Fruit fly (Drosophila melanogaster) whole organism, embryonic: ENCODE measurements around the gene CG6839.

Experiments used
- CG10654 ChIP-seq: fragments of 200-800 bp; sonication (Bioruptor generic); optimal IDR thresholded peaks from 2 replicates; lab custom pipeline; 2016; ENCODE audit warnings: missing biosample characterization, missing genetic modification characterization
- CG12391 ChIP-seq: fragments of 200-800 bp; sonication (Bioruptor generic); optimal IDR thresholded peaks from 3 replicates; lab custom pipeline; 2018; ENCODE audit warnings: missing biosample characterization, mild to moderate bottlenecking, missing genetic modification characterization, moderate library complexity
- CG12659 ChIP-seq: fragments of 200-800 bp; sonication (Bioruptor generic); optimal IDR thresholded peaks from 3 replicates; lab custom pipeline; 2017; ENCODE audit warnings: mild to moderate bottlenecking, missing biosample characterization, missing genetic modification reagents, missing genetic modification characterization
- CG12744 ChIP-seq: fragments of 200-800 bp; sonication (Bioruptor generic); optimal IDR thresholded peaks from 2 replicates; lab custom pipeline; 2016; ENCODE audit warnings: missing biosample characterization, missing genetic modification characterization
- CG13775 ChIP-seq: fragments of 200-800 bp; sonication (Bioruptor generic); optimal IDR thresholded peaks from 3 replicates; lab custom pipeline; 2017; ENCODE audit warnings: missing biosample characterization, mild to moderate bottlenecking, missing genetic modification characterization
- CG15601 ChIP-seq: fragments of 200-800 bp; sonication (Bioruptor generic); optimal IDR thresholded peaks from 3 replicates; lab custom pipeline; 2019; ENCODE audit warnings: missing biosample characterization, mild to moderate bottlenecking, missing genetic modification characterization, moderate library complexity
- CG15696 ChIP-seq: fragments of 200-800 bp; sonication (Bioruptor generic); optimal IDR thresholded peaks from 2 replicates; lab custom pipeline; 2019; ENCODE audit warnings: missing biosample characterization, mild to moderate bottlenecking, missing genetic modification characterization, moderate library complexity
- CG17829 ChIP-seq: fragments of 200-800 bp; optimal IDR thresholded peaks from 2 replicates; lab custom pipeline; 2019; ENCODE audit warnings: missing biosample characterization, mild to moderate bottlenecking, missing genetic modification characterization, moderate library complexity
- CG18476 ChIP-seq: fragments of 200-800 bp; sonication (Bioruptor generic); optimal IDR thresholded peaks from 2 replicates; lab custom pipeline; 2016; ENCODE audit warnings: missing biosample characterization, mild to moderate bottlenecking, missing genetic modification characterization
- CG2116 ChIP-seq: fragments of 200-800 bp; sonication (Bioruptor generic); optimal IDR thresholded peaks from 3 replicates; lab custom pipeline; 2018; ENCODE audit warnings: missing biosample characterization, mild to moderate bottlenecking, missing genetic modification characterization
- CG2712 ChIP-seq: fragments of 200-800 bp; optimal IDR thresholded peaks from 3 replicates; lab custom pipeline; 2019; ENCODE audit warnings: missing biosample characterization, mild to moderate bottlenecking, missing genetic modification characterization, moderate library complexity
- CG3847 ChIP-seq: fragments of 200-800 bp; sonication (Bioruptor generic); IDR thresholded peaks from 2 replicates; pipeline ENCODE4 v1.3.6; 2022; ENCODE audit warnings: missing biosample characterization, missing genetic modification characterization
- CG4404 ChIP-seq: fragments of 200-800 bp; sonication (Bioruptor generic); IDR thresholded peaks from 2 replicates; pipeline ENCODE4 v1.3.6; 2022; ENCODE audit warnings: missing biosample characterization, missing genetic modification characterization
- CG4617 ChIP-seq: fragments of 200-800 bp; sonication (Bioruptor generic); optimal IDR thresholded peaks from 3 replicates; lab custom pipeline; 2016; ENCODE audit warnings: missing biosample characterization, missing genetic modification characterization, borderline replicate concordance
- CG6689 ChIP-seq: fragments of 200-800 bp; sonication (Bioruptor generic); IDR thresholded peaks from 2 replicates; pipeline ENCODE4 v1.3.6; 2022; ENCODE audit warnings: missing biosample characterization, missing genetic modification characterization
- CG9727 ChIP-seq: fragments of 200-800 bp; sonication (Bioruptor generic); optimal IDR thresholded peaks from 3 replicates; lab custom pipeline; 2017; ENCODE audit warnings: missing biosample characterization, mild to moderate bottlenecking, missing genetic modification characterization
- Dll ChIP-seq: fragments of 200-800 bp; sonication (Bioruptor generic); IDR thresholded peaks from 4 replicates; pipeline ENCODE4 v1.3.6; 2022; ENCODE audit warnings: missing biosample characterization, missing genetic modification characterization; ENCODE audit not compliant: partially characterized antibody
- E2f2 ChIP-seq: fragments of 200-800 bp; sonication (Bioruptor generic); IDR thresholded peaks from 2 replicates; pipeline ENCODE4 v1.3.6; 2022; ENCODE audit warnings: missing biosample characterization, missing genetic modification characterization
- Elba2 ChIP-seq: fragments of 200-800 bp; sonication (Bioruptor generic); optimal IDR thresholded peaks from 3 replicates; lab custom pipeline; 2016; ENCODE audit warnings: missing biosample characterization, missing genetic modification characterization
- Fer1 ChIP-seq: fragments of 200-800 bp; sonication (Bioruptor generic); optimal IDR thresholded peaks from 2 replicates; lab custom pipeline; 2017; ENCODE audit warnings: missing biosample characterization, mild to moderate bottlenecking, missing genetic modification characterization
- Hr3 ChIP-seq: fragments of 200-800 bp; sonication (Bioruptor generic); optimal IDR thresholded peaks from 3 replicates; lab custom pipeline; 2016; ENCODE audit warnings: missing biosample characterization, missing genetic modification characterization
- Hr78 ChIP-seq, 2 experiments: fragments of 200-800 bp in 1 of 2; fragments of >200 bp in 1 of 2; sonication (Bioruptor generic) in 1 of 2; optimal IDR thresholded peaks; 2 replicates each; lab custom pipeline; 2017 to 2019; ENCODE audit warnings: missing biosample characterization in 2 of 2, missing genetic modification characterization in 2 of 2, mild to moderate bottlenecking in 1 of 2, moderate library complexity in 1 of 2
- MBD-R2 ChIP-seq: fragments of 200-800 bp; sonication (Bioruptor generic); IDR thresholded peaks from 2 replicates; pipeline ENCODE4 v1.3.6; 2022; ENCODE audit warnings: missing biosample characterization, missing genetic modification characterization
- NC2α ChIP-seq: fragments of 200-800 bp; sonication (Bioruptor generic); optimal IDR thresholded peaks from 2 replicates; lab custom pipeline; 2016; ENCODE audit warnings: missing biosample characterization, missing genetic modification characterization
- Ptx1 ChIP-seq: fragments of 200-800 bp; sonication (Bioruptor generic); IDR thresholded peaks from 2 replicates; pipeline ENCODE4 v1.3.6; 2022; ENCODE audit warnings: missing biosample characterization, missing genetic modification characterization
- Rfx ChIP-seq: fragments of 200-800 bp; sonication (Bioruptor generic); IDR thresholded peaks from 2 replicates; pipeline ENCODE4 v1.3.6; 2022; ENCODE audit warnings: missing biosample characterization, missing genetic modification characterization
- Scr ChIP-seq: fragments of 200-800 bp; sonication (Bioruptor generic); IDR thresholded peaks from 2 replicates; pipeline ENCODE4 v1.3.6; 2022; ENCODE audit warnings: missing biosample characterization, missing genetic modification characterization; ENCODE audit not compliant: partially characterized antibody
- Six4 ChIP-seq: fragments of 200-800 bp; sonication (Bioruptor generic); optimal IDR thresholded peaks from 2 replicates; lab custom pipeline; 2016; ENCODE audit warnings: missing biosample characterization, missing genetic modification characterization
- Sry-δ ChIP-seq: fragments of 200-800 bp; sonication (Bioruptor generic); optimal IDR thresholded peaks from 2 replicates; lab custom pipeline; 2016; ENCODE audit warnings: missing biosample characterization, missing genetic modification characterization
- Xbp1 ChIP-seq: fragments of 200-800 bp; sonication (Bioruptor generic); optimal IDR thresholded peaks from 3 replicates; lab custom pipeline; 2016; ENCODE audit warnings: missing biosample characterization, mild to moderate bottlenecking, missing genetic modification characterization
- Xrp1 ChIP-seq: fragments of 200-800 bp; sonication (Bioruptor generic); IDR thresholded peaks from 2 replicates; pipeline ENCODE4 v1.3.6; 2022; ENCODE audit warnings: missing biosample characterization, missing genetic modification characterization
- YL-1 ChIP-seq: fragments of 200-800 bp; sonication (Bioruptor generic); optimal IDR thresholded peaks from 3 replicates; lab custom pipeline; 2017; ENCODE audit warnings: missing biosample characterization, mild to moderate bottlenecking, missing genetic modification characterization
- amos ChIP-seq: fragments of 200-800 bp; sonication (Bioruptor generic); IDR thresholded peaks from 2 replicates; pipeline ENCODE4 v1.3.6; 2022; ENCODE audit warnings: missing biosample characterization, missing genetic modification characterization; ENCODE audit not compliant: partially characterized antibody
- ap ChIP-seq: fragments of 200-800 bp; sonication (Bioruptor generic); IDR thresholded peaks from 2 replicates; pipeline ENCODE4 v1.3.6; 2022; ENCODE audit warnings: missing biosample characterization, missing genetic modification characterization
- bsh ChIP-seq, 2 experiments: fragments of 200-800 bp; sonication (Bioruptor generic); optimal IDR thresholded peaks; 2 replicates each; lab custom pipeline; 2017 to 2018; ENCODE audit warnings: mild to moderate bottlenecking in 2 of 2, missing biosample characterization in 2 of 2, missing genetic modification characterization in 2 of 2, moderate library complexity in 1 of 2
- ems ChIP-seq: fragments of 200-800 bp; sonication (Bioruptor generic); optimal IDR thresholded peaks from 3 replicates; lab custom pipeline; 2016; ENCODE audit warnings: missing biosample characterization, missing genetic modification characterization
- fd64A ChIP-seq: fragments of 200-800 bp; sonication (Bioruptor generic); optimal IDR thresholded peaks from 3 replicates; lab custom pipeline; 2018; ENCODE audit warnings: missing biosample characterization, mild to moderate bottlenecking, missing genetic modification characterization
- gfzf ChIP-seq: fragments of 200-800 bp; sonication (Bioruptor generic); optimal IDR thresholded peaks from 2 replicates; lab custom pipeline; 2016; ENCODE audit warnings: missing biosample characterization, mild to moderate bottlenecking, missing genetic modification characterization, moderate library complexity
- lilli ChIP-seq: fragments of 200-800 bp; sonication (Bioruptor generic); optimal IDR thresholded peaks from 3 replicates; lab custom pipeline; 2016; ENCODE audit warnings: missing biosample characterization, missing genetic modification characterization
- lola ChIP-seq, 3 experiments: fragments of >200 bp in 2 of 3; fragments of 200-800 bp in 1 of 3; sonication (Bioruptor generic) in 1 of 3; optimal IDR thresholded peaks; 2 replicates each; lab custom pipeline; 2017 to 2019; ENCODE audit warnings: missing biosample characterization in 3 of 3, missing genetic modification characterization in 3 of 3, mild to moderate bottlenecking in 1 of 3, moderate library complexity in 1 of 3
- nau ChIP-seq: fragments of 200-800 bp; sonication (Bioruptor generic); optimal IDR thresholded peaks from 3 replicates; lab custom pipeline; 2017; ENCODE audit warnings: missing biosample characterization, mild to moderate bottlenecking, missing genetic modification characterization, missing genetic modification reagents
- nmo ChIP-seq: fragments of 200-800 bp; sonication (Bioruptor generic); optimal IDR thresholded peaks from 2 replicates; lab custom pipeline; 2018; ENCODE audit warnings: missing biosample characterization, mild to moderate bottlenecking, missing genetic modification characterization, moderate library complexity
- pnt ChIP-seq: fragments of 200-800 bp; sonication (Bioruptor generic); optimal IDR thresholded peaks from 3 replicates; lab custom pipeline; 2016; ENCODE audit warnings: missing biosample characterization, missing genetic modification characterization
- prd ChIP-seq, 3 experiments: fragments of >200 bp in 2 of 3; fragments of 200-800 bp in 1 of 3; sonication (Bioruptor generic) in 1 of 3; optimal IDR thresholded peaks in 2 of 3; IDR thresholded peaks in 1 of 3; 2 replicates in 2 of 3; 3 replicates in 1 of 3; pipeline versions ENCODE4 v1.3.6 to Lab custom; 2017 to 2022; ENCODE audit warnings: missing biosample characterization in 1 of 3, missing genetic modification characterization in 1 of 3
- row ChIP-seq: fragments of 200-800 bp; sonication (Bioruptor generic); IDR thresholded peaks from 3 replicates; pipeline ENCODE4 v1.3.6; 2022; ENCODE audit warnings: missing biosample characterization, missing genetic modification characterization
- seq ChIP-seq: fragments of 200-800 bp; sonication (Bioruptor generic); IDR thresholded peaks from 2 replicates; pipeline ENCODE4 v1.3.6; 2022; ENCODE audit warnings: missing biosample characterization, missing genetic modification characterization
- stwl ChIP-seq: fragments of 200-800 bp; sonication (Bioruptor generic); optimal IDR thresholded peaks from 3 replicates; lab custom pipeline; 2018; ENCODE audit warnings: missing biosample characterization, mild to moderate bottlenecking, missing genetic modification characterization, moderate library complexity
- trem ChIP-seq: fragments of 200-800 bp; optimal IDR thresholded peaks from 3 replicates; lab custom pipeline; 2019; ENCODE audit warnings: missing biosample characterization, mild to moderate bottlenecking, missing genetic modification characterization, moderate library complexity

The CG6839 gene

dm6 chr3L:18872440-18872839 lies 44.9 kb upstream of the CG6839 start, which contains the start of the genes Rad9 and Uggt (continued):
- TF ChIP-seq ap (no peak), nmo (GFP tag; lab: Kevin White, UChicago) (peak; percentile 50), Sry-δ (GFP tag; lab: Kevin White, UChicago) (no peak), MBD-R2 (GFP tag; lab: Robert Waterston, UW) (peak; percentile 61; the same call in 1 of the 2 replicates), Elba2 (GFP tag; lab: Kevin White, UChicago) (no peak), CG2712 (tag; lab: Kevin White, UChicago) (peak; percentile 56), CG17829 (tag; lab: Kevin White, UChicago) (peak; percentile 53), CG10654 (GFP tag; lab: Kevin White, UChicago) (peak; percentile 26), CG2116 (peak; percentile 75), YL-1 (GFP tag; lab: Kevin White, UChicago) (peak; percentile 22), CG18476 (GFP tag; lab: Kevin White, UChicago) (no peak), lilli (GFP tag; lab: Kevin White, UChicago) (peak; percentile 7), CG4617 (GFP tag; lab: Kevin White, UChicago) (peak; percentile 59), prd (optimal IDR thresholded peaks at IDR 0.05; lab: Kevin White, UChicago) (no peak), prd (GFP tag; IDR thresholded peaks at IDR 0.05; lab: Robert Waterston, UW) (0 out of 3 replicates have a peak, but pooled peaks have one; percentile 29), stwl (peak; percentile 96), seq (GFP tag; lab: Robert Waterston, UW) (0 out of 2 replicates have a peak, but pooled peaks have one; percentile 13), ems (no peak), CG15601 (tag; lab: Kevin White, UChicago) (no peak), bsh (GFP tag; optimal IDR thresholded peaks at IDR 0.05; lab: Kevin White, UChicago) (peak in 1 of 2 experiments; percentile 9), Xrp1 (peak; percentile 43; the same call in 1 of the 2 replicates), Hr78 (GFP tag; optimal IDR thresholded peaks at IDR 0.05; lab: Kevin White, UChicago) (no peak), pnt (GFP tag; lab: Kevin White, UChicago) (no peak), CG12391 (tag; lab: Kevin White, UChicago) (peak; percentile 62), Six4 (GFP tag; lab: Kevin White, UChicago) (peak; percentile 32), CG3847 (GFP tag; lab: Robert Waterston, UW) (peak; percentile 45), Fer1 (GFP tag; lab: Kevin White, UChicago) (no peak), Xbp1 (peak; percentile 58), CG6689 (0 out of 2 replicates have a peak, but pooled peaks have one; percentile 15), E2f2 (GFP tag; lab: Robert Waterston, UW) (peak; percentile 75), CG15696 (peak; percentile 39), CG12659 (GFP tag; lab: Kevin White, UChicago) (peak; percentile 53), CG12744 (no peak), Rfx (0 out of 2 replicates have a peak, but pooled peaks have one; percentile 16), nau (GFP tag; lab: Kevin White, UChicago) (no peak), Scr (GFP tag; lab: Robert Waterston, UW) (0 out of 2 replicates have a peak, but pooled peaks have one; percentile 43), gfzf (GFP tag; lab: Kevin White, UChicago) (peak; percentile 57), Hr3 (peak; percentile 7), trem (tag; lab: Kevin White, UChicago) (peak; percentile 69), CG13775 (GFP tag; lab: Kevin White, UChicago) (peak; percentile 23), Dll (GFP tag; lab: Robert Waterston, UW) (peak; percentile 59; the same call in 3 of the 4 replicates), CG9727 (GFP tag; lab: Kevin White, UChicago) (peak; percentile 30), amos (GFP tag; lab: Robert Waterston, UW) (no peak), Ptx1 (GFP tag; lab: Robert Waterston, UW) (0 out of 2 replicates have a peak, but pooled peaks have one; percentile 24), NC2α (GFP tag; lab: Kevin White, UChicago) (no peak), lola (GFP tag; optimal IDR thresholded peaks at IDR 0.05; lab: Kevin White, UChicago) (peak in 1 of 3 experiments; percentile 41), fd64A (GFP tag; lab: Kevin White, UChicago) (no peak), CG4404 (GFP tag; lab: Robert Waterston, UW) (no peak), row (GFP tag; lab: Robert Waterston, UW) (peak; percentile 57)
